Fruit fly (Drosophila melanogaster): Measurements from ENCODE around the gene ttk.

ttk gene

DNA sequence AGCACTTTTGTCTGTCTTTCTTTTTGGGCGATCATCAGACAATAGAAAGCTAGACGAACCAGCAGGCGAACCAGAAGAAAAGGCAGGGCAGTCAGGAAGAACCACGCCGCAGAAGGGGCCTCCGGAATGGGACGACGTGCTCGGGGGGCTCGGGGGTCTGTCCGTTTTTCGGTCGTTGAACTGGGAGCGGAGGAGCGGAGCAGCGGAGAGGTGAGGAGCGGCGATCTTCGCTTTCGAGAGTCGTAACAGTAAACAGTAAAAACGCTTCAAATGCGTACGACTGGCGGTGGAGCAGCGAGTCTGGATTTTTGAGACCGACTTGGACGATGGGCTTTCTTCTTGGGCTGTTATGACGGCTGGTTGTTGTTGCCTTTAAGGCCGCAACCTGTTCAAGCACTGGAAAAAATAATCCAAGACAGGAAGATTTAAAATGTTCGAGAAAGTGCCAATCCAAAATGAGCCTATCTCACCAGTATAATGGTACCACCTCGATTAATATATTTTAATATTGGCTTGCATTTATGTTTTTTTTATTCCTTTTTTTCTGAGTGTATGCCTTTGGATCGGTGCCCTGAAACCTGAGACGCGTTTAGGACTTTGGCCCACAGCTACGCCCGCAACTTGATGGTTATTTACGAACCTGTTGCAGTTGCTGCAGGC lies 26.8 kb upstream of the ttk start (continued):
- peak; percentile 15 for TF ChIP-seq pho (GFP tag; optimal IDR thresholded peaks at IDR 0.05)
- TF ChIP-seq CG4424 (GFP tag; optimal IDR thresholded peaks at IDR 0.05): peak; percentile 95
- TF ChIP-seq hb (GFP tag; IDR thresholded peaks at IDR 0.05; ENCODE audit: partially characterized antibody): 0 out of 3 replicates have a peak, but pooled peaks have one; percentile 18
- TF ChIP-seq BtbVII (GFP tag; optimal IDR thresholded peaks at IDR 0.05): peak; percentile 48
- TF ChIP-seq usp (GFP tag; optimal IDR thresholded peaks at IDR 0.05): no peak
- peak; percentile 61 for TF ChIP-seq tx (GFP tag; optimal IDR thresholded peaks at IDR 0.05)
- no peak for TF ChIP-seq vfl (GFP tag; optimal IDR thresholded peaks at IDR 0.05)
- TF ChIP-seq tll (GFP tag; optimal IDR thresholded peaks at IDR 0.05): peak in 1 of 2 experiments; percentile 34
- peak; percentile 70 for TF ChIP-seq TFAM (GFP tag; optimal IDR thresholded peaks at IDR 0.05)
- TF ChIP-seq CG12769 (tag; optimal IDR thresholded peaks at IDR 0.05): peak; percentile 64
- peak; percentile 76 for TF ChIP-seq CG1024 (GFP tag; IDR thresholded peaks at IDR 0.05)
- peak; percentile 65 for TF ChIP-seq sob (GFP tag; IDR thresholded peaks at IDR 0.05)
- peak; percentile 45 for TF ChIP-seq kay (GFP tag; optimal IDR thresholded peaks at IDR 0.05)
- TF ChIP-seq Usf (GFP tag; optimal IDR thresholded peaks at IDR 0.05): peak; percentile 85
- peak; percentile 70 for TF ChIP-seq CG30020 (tag; optimal IDR thresholded peaks at IDR 0.05)
- TF ChIP-seq trh (GFP tag; optimal IDR thresholded peaks at IDR 0.05): peak; percentile 78
- peak; percentile 74; the same call in 1 of the 3 replicates for TF ChIP-seq CG7357 (GFP tag; IDR thresholded peaks at IDR 0.05)
- TF ChIP-seq CG2875 (GFP tag; optimal IDR thresholded peaks at IDR 0.05): peak; percentile 93
- no peak for TF ChIP-seq gsb (GFP tag; IDR thresholded peaks at IDR 0.05)
- no peak for TF ChIP-seq rib (GFP tag; IDR thresholded peaks at IDR 0.05)
- peak; percentile 80 for TF ChIP-seq so (GFP tag; IDR thresholded peaks at IDR 0.05)
- peak; percentile 93 for TF ChIP-seq unpg (GFP tag; optimal IDR thresholded peaks at IDR 0.05)
- no peak for TF ChIP-seq emc (GFP tag; optimal IDR thresholded peaks at IDR 0.05)
- no peak for TF ChIP-seq Tbp (GFP tag; optimal IDR thresholded peaks at IDR 0.05)
- peak; percentile 71 for TF ChIP-seq Fer3 (tag; optimal IDR thresholded peaks at IDR 0.05)
- peak; percentile 57 for TF ChIP-seq CG7271 (tag; optimal IDR thresholded peaks at IDR 0.05)
- TF ChIP-seq ranshi (GFP tag; IDR thresholded peaks at IDR 0.05): peak; percentile 80
- peak; percentile 61 for TF ChIP-seq Bteb2 (GFP tag; optimal IDR thresholded peaks at IDR 0.05)
- TF ChIP-seq CG14441 (GFP tag; IDR thresholded peaks at IDR 0.05): peak; percentile 54
- TF ChIP-seq cg (GFP tag; optimal IDR thresholded peaks at IDR 0.05): no peak
- TF ChIP-seq Nf-YA (GFP tag; IDR thresholded peaks at IDR 0.05): peak; percentile 82
- TF ChIP-seq slp2 (GFP tag; optimal IDR thresholded peaks at IDR 0.05): peak; percentile 81
- peak; percentile 94 for TF ChIP-seq Ssrp (tag; optimal IDR thresholded peaks at IDR 0.05)
- no peak for TF ChIP-seq CG16779 (GFP tag; IDR thresholded peaks at IDR 0.05)
- peak; percentile 87 for TF ChIP-seq CG13775 (GFP tag; optimal IDR thresholded peaks at IDR 0.05)
- TF ChIP-seq CG1529 (GFP tag; optimal IDR thresholded peaks at IDR 0.05): peak; percentile 91
- TF ChIP-seq CG31441 (GFP tag; IDR thresholded peaks at IDR 0.05): peak; percentile 94
- peak; percentile 94 for TF ChIP-seq CG4820 (GFP tag; optimal IDR thresholded peaks at IDR 0.05)
- TF ChIP-seq Lpt (GFP tag; optimal IDR thresholded peaks at IDR 0.05): no peak
- TF ChIP-seq CG3847 (GFP tag; IDR thresholded peaks at IDR 0.05): peak; percentile 58
- TF ChIP-seq CG1602 (GFP tag; optimal IDR thresholded peaks at IDR 0.05): peak; percentile 90
- peak; percentile 17 for TF ChIP-seq HmgD (GFP tag; optimal IDR thresholded peaks at IDR 0.05)
- peak; percentile 27 for TF ChIP-seq Hand (GFP tag; optimal IDR thresholded peaks at IDR 0.05)
- TF ChIP-seq sna (GFP tag; IDR thresholded peaks at IDR 0.05; ENCODE audit: partially characterized antibody): no peak
- TF ChIP-seq CG10431 (GFP tag; optimal IDR thresholded peaks at IDR 0.05): peak; percentile 92
- TF ChIP-seq hkb (optimal IDR thresholded peaks at IDR 0.05): no peak
- TF ChIP-seq hkb (GFP tag; IDR thresholded peaks at IDR 0.05): peak; percentile 78
- no peak for TF ChIP-seq inv (GFP tag; IDR thresholded peaks at IDR 0.05; ENCODE audit: partially characterized antibody)
- peak; percentile 70 for TF ChIP-seq CG17186 (GFP tag; optimal IDR thresholded peaks at IDR 0.05)
- TF ChIP-seq Asciz (GFP tag; optimal IDR thresholded peaks at IDR 0.05): peak; percentile 87
- peak; percentile 3 for TF ChIP-seq fu2 (GFP tag; optimal IDR thresholded peaks at IDR 0.05)

All from whole organism, embryonic.